Worm (Caenorhabditis elegans): Measurements from ENCODE around the gene mob-1.

The mob-1 gene

ce11 chrIV:11871083-11871482 is 10.7 kb downstream of the mob-1 start:
- TF ChIP-seq ceh-27 (GFP tag; optimal IDR thresholded peaks at IDR 0.05) (peak; percentile 1), K12H6.12 (tag; optimal IDR thresholded peaks at IDR 0.05) (peak; percentile 9), nfya-2 (GFP tag; IDR thresholded peaks at IDR 0.05) (no peak), lsl-1 (GFP tag; optimal IDR thresholded peaks at IDR 0.05) (no peak), madf-10 (tag; optimal IDR thresholded peaks at IDR 0.05) (peak; percentile 39), mcd-1 (GFP tag; IDR thresholded peaks at IDR 0.05) (peak; percentile 31; the same call in 1 of the 2 replicates), hmg-1.2 (GFP tag; IDR thresholded peaks at IDR 0.05) (peak; percentile 37; the same call in 1 of the 2 replicates), egrh-3 (GFP tag; IDR thresholded peaks at IDR 0.05) (0 out of 2 replicates have a peak, but pooled peaks have one; percentile 10), zfh-2 (GFP tag; conservative IDR thresholded peaks at IDR 0.05) (peak; percentile 65)

ce11 chrIV:11871898-11872297 is 11.5 kb downstream of the mob-1 start:
- no peak for TF ChIP-seq F23B12.7 (tag; optimal IDR thresholded peaks at IDR 0.05; ENCODE audit: insufficient read depth)
- no peak for TF ChIP-seq xnd-1 (tag; optimal IDR thresholded peaks at IDR 0.05)
- TF ChIP-seq aptf-3 (GFP tag; IDR thresholded peaks at IDR 0.05): no peak
- no peak for TF ChIP-seq nfya-2 (GFP tag; IDR thresholded peaks at IDR 0.05)
- no peak for TF ChIP-seq ztf-28 (GFP tag; IDR thresholded peaks at IDR 0.05)
- no peak for TF ChIP-seq athp-1 (tag; optimal IDR thresholded peaks at IDR 0.05)
- TF ChIP-seq unc-130 (GFP tag; optimal IDR thresholded peaks at IDR 0.05): no peak
- TF ChIP-seq zim-3 (tag; optimal IDR thresholded peaks at IDR 0.05): no peak
- TF ChIP-seq ekl-4 (GFP tag; IDR thresholded peaks at IDR 0.05): no peak
- no peak for TF ChIP-seq Y56A3A.18 (GFP tag; IDR thresholded peaks at IDR 0.05)
- TF ChIP-seq efl-1 (GFP tag; optimal IDR thresholded peaks at IDR 0.05): no peak
- no peak for TF ChIP-seq ccch-3 (GFP tag; optimal IDR thresholded peaks at IDR 0.05)
- no peak for TF ChIP-seq C17E4.6 (GFP tag; IDR thresholded peaks at IDR 0.05)
- no peak for TF ChIP-seq K11D2.4 (GFP tag; IDR thresholded peaks at IDR 0.05)
- TF ChIP-seq lin-26 (GFP tag; IDR thresholded peaks at IDR 0.05): no peak
- no peak for TF ChIP-seq nhr-90 (tag; optimal IDR thresholded peaks at IDR 0.05)
- no peak for TF ChIP-seq lin-40 (tag; optimal IDR thresholded peaks at IDR 0.05)
- no peak for TF ChIP-seq F55B11.4 (tag; optimal IDR thresholded peaks at IDR 0.05; ENCODE audit: borderline replicate concordance, insufficient read depth)
- no peak for TF ChIP-seq mes-4 (tag; optimal IDR thresholded peaks at IDR 0.05)

ce11 chrIV:11877674-11878073 is 17.3 kb downstream of the mob-1 start, which contains the start of gene pph-2:
pph-2 (minus strand) TSS chrIV:11877774.
- no peak for TF ChIP-seq attf-5 (GFP tag; optimal IDR thresholded peaks at IDR 0.05)
- TF ChIP-seq Y79H2A.3 (GFP tag; conservative IDR thresholded peaks at IDR 0.05): no peak
- no peak for TF ChIP-seq F55B11.4 (tag; optimal IDR thresholded peaks at IDR 0.05; ENCODE audit: borderline replicate concordance, insufficient read depth)
- TF ChIP-seq chd-7 (tag; optimal IDR thresholded peaks at IDR 0.05): no peak
- no peak for TF ChIP-seq gei-17 (GFP tag; optimal IDR thresholded peaks at IDR 0.05)
- TF ChIP-seq let-607 (tag; optimal IDR thresholded peaks at IDR 0.05): no peak
- no peak for TF ChIP-seq Y56A3A.18 (GFP tag; IDR thresholded peaks at IDR 0.05)
- TF ChIP-seq lir-1 (GFP tag; conservative IDR thresholded peaks at IDR 0.05): no peak
- TF ChIP-seq B0019.2 (GFP tag; conservative IDR thresholded peaks at IDR 0.05): no peak

- TF ChIP-seq attf-5 (GFP tag; optimal IDR thresholded peaks at IDR 0.05): no peak
- TF ChIP-seq F33H1.4 (GFP tag; IDR thresholded peaks at IDR 0.05): no peak
- no peak for TF ChIP-seq dpl-1 (GFP tag; optimal IDR thresholded peaks at IDR 0.05)
- TF ChIP-seq xnd-1 (tag; optimal IDR thresholded peaks at IDR 0.05): no peak
- no peak for TF ChIP-seq ceh-91 (GFP tag; IDR thresholded peaks at IDR 0.05)
Observed at ce11 chrIV:11878249-11878648, 17.9 kb downstream of the mob-1 start, which contains the start of gene cutl-27. cutl-27 (plus strand) TSS chrIV:11878549.
